Fruit fly (Drosophila melanogaster): ENCODE measurements around the gene CG1354.

Gene CG1354

dm6 chrX:9738551-9738950, 40.0 kb upstream of the CG1354 start:
- TF ChIP-seq spab (GFP tag; optimal IDR thresholded peaks at IDR 0.05) (peak; percentile 39), Smox (GFP tag; optimal IDR thresholded peaks at IDR 0.05) (peak; percentile 40), CG10631 (GFP tag; optimal IDR thresholded peaks at IDR 0.05) (peak; percentile 48), Blimp-1 (GFP tag; optimal IDR thresholded peaks at IDR 0.05) (no peak), dac (GFP tag; optimal IDR thresholded peaks at IDR 0.05) (peak; percentile 32), CG34406 (GFP tag; optimal IDR thresholded peaks at IDR 0.05) (peak; percentile 14), ss (GFP tag; optimal IDR thresholded peaks at IDR 0.05) (peak; percentile 4 to 25), topi (GFP tag; optimal IDR thresholded peaks at IDR 0.05) (peak; percentile 57), Sox102F (GFP tag; optimal IDR thresholded peaks at IDR 0.05) (peak; percentile 44), CG31627 (GFP tag; optimal IDR thresholded peaks at IDR 0.05) (peak; percentile 18), esn (GFP tag; optimal IDR thresholded peaks at IDR 0.05) (peak; percentile 60), achi (GFP tag; optimal IDR thresholded peaks at IDR 0.05) (peak; percentile 55), CG9139 (GFP tag; optimal IDR thresholded peaks at IDR 0.05) (no peak), CG11762 (GFP tag; optimal IDR thresholded peaks at IDR 0.05; ENCODE audit: insufficient read depth) (peak; percentile 4), fkh (GFP tag; optimal IDR thresholded peaks at IDR 0.05) (no peak), lz (GFP tag; optimal IDR thresholded peaks at IDR 0.05) (peak; percentile 22), Hr39 (GFP tag; optimal IDR thresholded peaks at IDR 0.05) (peak; percentile 33), Sox14 (GFP tag; optimal IDR thresholded peaks at IDR 0.05) (peak; percentile 50), salr (GFP tag; optimal IDR thresholded peaks at IDR 0.05) (peak in 1 of 2 experiments; percentile 22), CG15336 (GFP tag; IDR thresholded peaks at IDR 0.05) (peak; percentile 61), pdm3 (GFP tag; optimal IDR thresholded peaks at IDR 0.05) (peak; percentile 57), Hr38 (GFP tag; optimal IDR thresholded peaks at IDR 0.05) (no peak), CG8319 (GFP tag; optimal IDR thresholded peaks at IDR 0.05) (no peak), Eip78C (GFP tag) (peak; percentile 90), CG6854 (GFP tag; optimal IDR thresholded peaks at IDR 0.05) (no peak), CG3032 (tag; optimal IDR thresholded peaks at IDR 0.05) (peak; percentile 54), vri (GFP tag; optimal IDR thresholded peaks at IDR 0.05) (no peak), Ets96B (tag; optimal IDR thresholded peaks at IDR 0.05) (peak; percentile 61), CG32006 (GFP tag; optimal IDR thresholded peaks at IDR 0.05) (peak; percentile 69), fd85E (GFP tag; optimal IDR thresholded peaks at IDR 0.05) (no peak), net (GFP tag; optimal IDR thresholded peaks at IDR 0.05) (peak; percentile 24), CG6808 (GFP tag; optimal IDR thresholded peaks at IDR 0.05) (peak; percentile 14), CG11294 (GFP tag; IDR thresholded peaks at IDR 0.05) (no peak), Sox15 (GFP tag; optimal IDR thresholded peaks at IDR 0.05) (no peak), Hr4 (GFP tag; optimal IDR thresholded peaks at IDR 0.05) (peak; percentile 53), OdsH (GFP tag; optimal IDR thresholded peaks at IDR 0.05) (peak; percentile 44), Ets21C (GFP tag; optimal IDR thresholded peaks at IDR 0.05) (no peak), Met (GFP tag; optimal IDR thresholded peaks at IDR 0.05) (peak; percentile 62), CG4318 (GFP tag; optimal IDR thresholded peaks at IDR 0.05) (peak; percentile 9), eg (GFP tag; IDR thresholded peaks at IDR 0.05) (peak; percentile 67), CG10669 (GFP tag; optimal IDR thresholded peaks at IDR 0.05) (peak; percentile 58), Lpt (GFP tag; optimal IDR thresholded peaks at IDR 0.05) (peak; percentile 20), CG6792 (GFP tag; optimal IDR thresholded peaks at IDR 0.05) (no peak), cyc (GFP tag; optimal IDR thresholded peaks at IDR 0.05) (peak; percentile 33), CG8632 (GFP tag; optimal IDR thresholded peaks at IDR 0.05) (peak; percentile 5), CG7368 (GFP tag; optimal IDR thresholded peaks at IDR 0.05) (peak; percentile 4), CG6163 (GFP tag; IDR thresholded peaks at IDR 0.05) (peak; percentile 75; the same call in 2 of the 3 replicates), svp (GFP tag) (peak; percentile 81), CG16779 (tag; optimal IDR thresholded peaks at IDR 0.05) (no peak), fd59A (GFP tag; optimal IDR thresholded peaks at IDR 0.05) (peak; percentile 24), CG8119 (GFP tag; IDR thresholded peaks at IDR 0.05) (peak; percentile 44; the same call in 2 of the 3 replicates), Gug (GFP tag; IDR thresholded peaks at IDR 0.05) (no peak), CG1621 (tag; optimal IDR thresholded peaks at IDR 0.05) (peak; percentile 26)

Data from whole organism, prepupa.